Worm (Caenorhabditis elegans): ENCODE measurements around the gene srg-7.

ce11 chrIII:6221403-6221802, 46.6 kb downstream of the srg-7 start:
- TF ChIP-seq tab-1 (GFP tag; IDR thresholded peaks at IDR 0.05) (no peak), flt-1 (GFP tag; IDR thresholded peaks at IDR 0.05) (no peak), ztf-29 (GFP tag; IDR thresholded peaks at IDR 0.05) (no peak), med-1 (GFP tag; optimal IDR thresholded peaks at IDR 0.05; ENCODE audit: insufficient read depth) (no peak)

Measured in whole organism, midembryonic.